Worm (Caenorhabditis elegans) whole organism, L3 larva: ENCODE data around the gene srv-15.

Experiments used
- ceh-16 ChIP-seq: sonication (generic microtip); optimal IDR thresholded peaks from 2 replicates; lab custom pipeline; 2017; ENCODE audit warnings: missing biosample characterization, missing genetic modification characterization
- fos-1 ChIP-seq: fragments of 150-350 bp; optimal IDR thresholded peaks from 2 replicates; lab custom pipeline; 2014; ENCODE audit warnings: missing biosample characterization, missing genetic modification characterization
- lsy-12 ChIP-seq: sonication (generic microtip); optimal IDR thresholded peaks from 2 replicates; lab custom pipeline; 2016; ENCODE audit warnings: mild to moderate bottlenecking, missing genetic modification characterization, missing compliant biosample characterization
- nhr-12 ChIP-seq: fragments of 150-350 bp; optimal IDR thresholded peaks from 2 replicates; lab custom pipeline; 2014; ENCODE audit warnings: missing biosample characterization, missing genetic modification characterization
- nhr-25 ChIP-seq: sonication (generic microtip); optimal IDR thresholded peaks from 2 replicates; lab custom pipeline; 2017; ENCODE audit warnings: missing biosample characterization, missing genetic modification characterization
- nhr-76 ChIP-seq: fragments of 150-350 bp; sonication (generic microtip); optimal IDR thresholded peaks from 5 replicates; lab custom pipeline; 2014; ENCODE audit warnings: missing biosample characterization, missing genetic modification characterization
- pqm-1 ChIP-seq: fragments of 150-350 bp; optimal IDR thresholded peaks from 2 replicates; lab custom pipeline; 2017; ENCODE audit warnings: missing biosample characterization, missing genetic modification characterization, inconsistent platforms
- unc-62 ChIP-seq: fragments of 150-350 bp; sonication (generic microtip); optimal IDR thresholded peaks from 4 replicates; lab custom pipeline; 2014; ENCODE audit warnings: missing biosample characterization, missing genetic modification reagents, missing genetic modification characterization
- ztf-11 ChIP-seq: fragments of 150-350 bp; optimal IDR thresholded peaks from 2 replicates; lab custom pipeline; 2014; ENCODE audit warnings: missing biosample characterization, missing genetic modification characterization

DNA sequence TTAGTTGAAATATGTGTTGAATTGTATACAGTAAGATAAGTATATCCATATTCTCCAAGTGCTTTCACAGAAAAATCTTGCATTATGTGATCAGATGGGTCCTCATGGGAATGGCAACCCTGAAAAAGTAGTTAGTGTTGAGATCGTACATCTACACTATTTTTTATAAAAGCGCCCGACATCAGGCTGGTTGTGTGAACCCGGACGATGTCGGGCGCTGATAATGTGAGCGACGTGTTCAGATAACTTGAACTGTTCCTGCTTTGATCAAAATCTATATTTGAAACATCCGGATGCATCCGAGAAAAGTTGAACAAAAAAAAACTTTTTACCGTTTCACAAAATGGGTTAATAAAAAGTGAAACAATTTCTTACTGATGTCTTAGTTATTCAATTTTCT is 8.7 kb downstream of the srv-15 start:
- TF ChIP-seq ceh-16 (tag; lab: Kevin White, UChicago) (no peak), pqm-1 (tag; lab: Kevin White, UChicago) (no peak), ztf-11 (no peak), nhr-12 (tag; lab: Kevin White, UChicago) (no peak), nhr-76 (tag; lab: Kevin White, UChicago) (no peak), unc-62 (GFP tag; lab: Kevin White, UChicago) (no peak), fos-1 (no peak), nhr-25 (tag; lab: Kevin White, UChicago) (no peak), lsy-12 (tag; lab: Kevin White, UChicago) (no peak)
